Fruit fly (Drosophila melanogaster) whole organism, wandering third instar larva: Measurements from ENCODE around the gene CAH4.

ENCODE experiments used
- Abd-B ChIP-seq: fragments of >200 bp; optimal IDR thresholded peaks from 2 replicates; lab custom pipeline; 2017; ENCODE audit warnings: missing biosample characterization, missing genetic modification characterization
- CG32264 ChIP-seq: fragments of 200-800 bp; sonication (Bioruptor generic); optimal IDR thresholded peaks from 2 replicates; lab custom pipeline; 2016; ENCODE audit warnings: missing biosample characterization, missing genetic modification characterization
- CG9705 ChIP-seq: fragments of 200-800 bp; sonication (Bioruptor generic); optimal IDR thresholded peaks from 2 replicates; lab custom pipeline; 2018; ENCODE audit warnings: missing biosample characterization, mild to moderate bottlenecking, missing genetic modification characterization
- CrebA ChIP-seq: fragments of 200-800 bp; sonication (Bioruptor generic); optimal IDR thresholded peaks from 2 replicates; lab custom pipeline; 2016; ENCODE audit warnings: missing biosample characterization, mild to moderate bottlenecking, missing genetic modification characterization, borderline replicate concordance
- Dfd ChIP-seq: fragments of >200 bp; optimal IDR thresholded peaks from 2 replicates; lab custom pipeline; 2017; ENCODE audit warnings: missing biosample characterization, missing genetic modification characterization
- Dif ChIP-seq: fragments of 200-275, 200-300 bp; sonication (Bioruptor generic); optimal IDR thresholded peaks from 2 replicates; lab custom pipeline; 2018; ENCODE audit warnings: missing biosample characterization, missing genetic modification characterization; ENCODE audit not compliant: partially characterized antibody
- GATAd ChIP-seq: sonication (Bioruptor generic); optimal IDR thresholded peaks from 2 replicates; lab custom pipeline; 2016; ENCODE audit warnings: missing biosample characterization, missing genetic modification characterization
- HLH106 ChIP-seq: fragments of 200-800 bp; optimal IDR thresholded peaks from 3 replicates; lab custom pipeline; 2019; ENCODE audit warnings: missing biosample characterization, mild to moderate bottlenecking, missing genetic modification characterization, moderate library complexity
- Hnf4 ChIP-seq: fragments of 200-800 bp; sonication (Bioruptor generic); optimal IDR thresholded peaks from 2 replicates; lab custom pipeline; 2016; ENCODE audit warnings: missing biosample characterization, mild to moderate bottlenecking, missing genetic modification characterization
- Hr78 ChIP-seq: fragments of >200 bp; optimal IDR thresholded peaks from 2 replicates; lab custom pipeline; 2017; ENCODE audit warnings: missing biosample characterization, missing genetic modification characterization
- Hr83 ChIP-seq: fragments of 200-300 bp; sonication (Bioruptor generic); optimal IDR thresholded peaks from 2 replicates; lab custom pipeline; 2016; ENCODE audit warnings: missing biosample characterization, mild to moderate bottlenecking, missing genetic modification characterization, moderate library complexity; ENCODE audit not compliant: poor library complexity, severe bottlenecking
- Jra ChIP-seq: sonication (Bioruptor generic); optimal IDR thresholded peaks from 2 replicates; lab custom pipeline; 2016; ENCODE audit warnings: missing biosample characterization, missing genetic modification characterization
- Mio ChIP-seq: sonication (Bioruptor generic); optimal IDR thresholded peaks from 2 replicates; lab custom pipeline; 2016; ENCODE audit warnings: missing biosample characterization, missing genetic modification characterization
- Myc ChIP-seq: fragments of >200 bp; optimal IDR thresholded peaks from 2 replicates; lab custom pipeline; 2017
- N ChIP-seq: fragments of >200 bp; optimal IDR thresholded peaks from 2 replicates; lab custom pipeline; 2018; ENCODE audit warnings: missing biosample characterization, missing external identifiers, missing genetic modification characterization
- OdsH ChIP-seq: fragments of 200-800 bp; sonication (Bioruptor generic); optimal IDR thresholded peaks from 2 replicates; lab custom pipeline; 2016; ENCODE audit warnings: missing biosample characterization, mild to moderate bottlenecking, missing genetic modification characterization
- Rel ChIP-seq, 2 experiments: fragments of 200-800 bp; sonication (Bioruptor generic) in 1 of 2; optimal IDR thresholded peaks; 2 replicates in 1 of 2; 3 replicates in 1 of 2; lab custom pipeline; 2016 to 2019; ENCODE audit warnings: mild to moderate bottlenecking in 2 of 2, missing biosample characterization in 2 of 2, missing genetic modification characterization in 2 of 2, moderate library complexity in 1 of 2
- Sp1 ChIP-seq: fragments of 200-800 bp; sonication (Bioruptor generic); optimal IDR thresholded peaks from 3 replicates; lab custom pipeline; 2019; ENCODE audit warnings: missing biosample characterization, mild to moderate bottlenecking, missing genetic modification characterization, moderate library complexity
- Vsx2 ChIP-seq: fragments of 200-300, 225-300 bp; sonication (Bioruptor generic); optimal IDR thresholded peaks from 2 replicates; lab custom pipeline; 2018; ENCODE audit warnings: missing biosample characterization, missing genetic modification characterization; ENCODE audit not compliant: partially characterized antibody
- br ChIP-seq: fragments of 200-800 bp; sonication (Bioruptor generic); optimal IDR thresholded peaks from 2 replicates; lab custom pipeline; 2016; ENCODE audit warnings: missing biosample characterization, missing genetic modification characterization
- brk ChIP-seq: fragments of 200-800 bp; sonication (Bioruptor generic); optimal IDR thresholded peaks from 2 replicates; lab custom pipeline; 2016; ENCODE audit warnings: missing biosample characterization, mild to moderate bottlenecking, missing genetic modification characterization
- dl ChIP-seq, 2 experiments: fragments of 175-275, 200-275 bp in 1 of 2; fragments of 200-275 bp in 1 of 2; sonication (Bioruptor generic); optimal IDR thresholded peaks; lab custom pipeline; 2018; ENCODE audit warnings: mild to moderate bottlenecking in 2 of 2, missing biosample characterization in 2 of 2, missing genetic modification characterization in 2 of 2, moderate library complexity in 2 of 2; ENCODE audit not compliant: partially characterized antibody in 2 of 2, insufficient read depth in 1 of 2
- dmrt93B ChIP-seq: fragments of 200-800 bp; sonication (Bioruptor generic); optimal IDR thresholded peaks from 2 replicates; lab custom pipeline; 2018; ENCODE audit warnings: missing biosample characterization, mild to moderate bottlenecking, missing genetic modification characterization
- dsf ChIP-seq: sonication (Bioruptor generic); optimal IDR thresholded peaks from 2 replicates; lab custom pipeline; 2016; ENCODE audit warnings: missing biosample characterization, missing genetic modification characterization, borderline replicate concordance
- ey ChIP-seq: fragments of 200-800 bp; sonication (Bioruptor generic); optimal IDR thresholded peaks from 2 replicates; lab custom pipeline; 2016; ENCODE audit warnings: missing biosample characterization, missing genetic modification characterization
- foxo ChIP-seq, 2 experiments: fragments of 200-800 bp; sonication (Bioruptor generic); optimal IDR thresholded peaks; 2 replicates in 1 of 2; 3 replicates in 1 of 2; lab custom pipeline; 2016 to 2017; ENCODE audit warnings: missing biosample characterization in 2 of 2, missing genetic modification characterization in 2 of 2
- fru ChIP-seq: fragments of 200-800 bp; sonication (Bioruptor generic); optimal IDR thresholded peaks from 3 replicates; lab custom pipeline; 2016; ENCODE audit warnings: missing biosample characterization, mild to moderate bottlenecking, missing genetic modification characterization
- h ChIP-seq: fragments of 200-800 bp; sonication (Bioruptor generic); optimal IDR thresholded peaks from 3 replicates; lab custom pipeline; 2016; ENCODE audit warnings: missing biosample characterization, mild to moderate bottlenecking, missing genetic modification characterization
- jim ChIP-seq: fragments of 175-275, 200-325 bp; sonication (Bioruptor generic); optimal IDR thresholded peaks from 2 replicates; lab custom pipeline; 2016; ENCODE audit warnings: missing biosample characterization, mild to moderate bottlenecking, missing genetic modification characterization
- lola ChIP-seq: fragments of >200 bp; optimal IDR thresholded peaks from 2 replicates; lab custom pipeline; 2017; ENCODE audit warnings: missing biosample characterization, missing genetic modification characterization
- pan ChIP-seq: fragments of >200 bp; optimal IDR thresholded peaks from 2 replicates; lab custom pipeline; 2017
- psq ChIP-seq: fragments of 200-800 bp; sonication (Bioruptor generic); optimal IDR thresholded peaks from 3 replicates; lab custom pipeline; 2017; ENCODE audit warnings: missing biosample characterization, mild to moderate bottlenecking, missing genetic modification characterization, moderate library complexity
- rgr ChIP-seq: fragments of 200-800 bp; sonication (Bioruptor generic); optimal IDR thresholded peaks from 3 replicates; lab custom pipeline; 2016; ENCODE audit warnings: missing biosample characterization, mild to moderate bottlenecking, missing genetic modification characterization
- sage ChIP-seq: fragments of 200-800 bp; sonication (Bioruptor generic); optimal IDR thresholded peaks from 2 replicates; lab custom pipeline; 2016; ENCODE audit warnings: missing biosample characterization, mild to moderate bottlenecking, missing genetic modification characterization
- sv ChIP-seq: fragments of 200-800 bp; sonication (Bioruptor generic); optimal IDR thresholded peaks from 3 replicates; lab custom pipeline; 2016; ENCODE audit warnings: missing biosample characterization, missing genetic modification characterization
- tai ChIP-seq: sonication (Bioruptor generic); optimal IDR thresholded peaks from 2 replicates; lab custom pipeline; 2016; ENCODE audit warnings: missing biosample characterization, missing genetic modification characterization
- usp ChIP-seq: fragments of >200 bp; optimal IDR thresholded peaks from 2 replicates; lab custom pipeline; 2017; ENCODE audit warnings: missing biosample characterization, missing genetic modification characterization
- woc ChIP-seq: sonication (Bioruptor generic); optimal IDR thresholded peaks from 2 replicates; lab custom pipeline; 2016; ENCODE audit warnings: missing biosample characterization, mild to moderate bottlenecking, missing genetic modification characterization

CAH4 gene

DNA sequence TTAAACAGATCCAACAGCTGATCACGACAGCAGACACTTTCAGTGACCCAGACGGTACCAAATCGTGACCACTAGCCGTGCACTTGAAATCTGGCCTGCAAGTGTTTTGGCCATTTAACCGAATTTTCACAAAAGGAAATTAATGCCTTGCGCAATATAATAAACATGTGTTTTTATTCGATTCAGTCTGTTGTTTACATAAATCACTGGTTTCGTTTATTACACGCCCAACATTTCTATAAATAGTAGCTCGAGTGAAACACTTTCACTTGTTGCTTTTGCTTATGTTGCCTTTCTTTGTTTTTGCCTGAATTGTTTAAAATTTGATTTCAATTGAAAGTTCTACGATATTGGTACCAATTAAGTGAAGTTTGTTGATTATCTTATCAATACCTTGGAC is 45.0 kb downstream of the CAH4 start:
- TF ChIP-seq br (GFP tag; lab: Kevin White, UChicago), result no peak
- no peak for TF ChIP-seq foxo (GFP tag; optimal IDR thresholded peaks at IDR 0.05; lab: Kevin White, UChicago)
- TF ChIP-seq, all 38 proteins: peak for 0

DNA sequence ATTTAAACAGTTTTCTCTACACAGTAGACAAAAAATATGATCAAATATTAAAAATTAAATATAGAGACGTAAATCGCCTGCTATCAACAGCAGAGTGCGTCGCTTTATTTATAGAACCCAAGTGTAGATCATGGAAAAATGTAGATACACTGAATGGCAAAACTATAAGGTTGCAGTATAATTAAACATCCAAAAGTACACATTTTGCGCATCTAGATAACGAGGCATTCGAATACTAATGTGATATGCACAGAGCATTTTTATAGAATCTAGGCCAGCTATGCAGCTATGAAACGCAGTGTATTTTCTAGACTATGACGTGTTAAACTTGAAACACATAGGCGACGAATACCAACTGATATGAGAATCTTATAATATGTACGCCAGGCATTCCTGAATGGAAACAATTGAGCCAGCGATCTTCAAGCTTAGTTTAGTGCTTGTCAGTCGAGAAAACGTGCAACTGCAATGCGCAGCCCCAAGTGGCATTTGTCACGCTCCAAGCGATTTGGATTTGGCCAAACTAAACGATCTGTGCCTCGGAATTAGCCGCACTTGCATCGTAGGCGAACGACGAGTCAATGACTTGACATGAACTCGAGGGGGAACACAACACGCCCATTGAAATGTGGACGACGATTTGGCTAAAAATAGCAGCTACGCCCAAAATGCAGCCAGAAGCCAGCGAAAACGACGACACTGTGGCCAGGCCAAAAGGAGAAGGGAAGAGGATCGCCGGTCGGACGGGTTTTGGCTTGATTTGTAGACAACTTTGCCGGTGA is 46.3 kb downstream of the CAH4 start:
- TF ChIP-seq woc (GFP tag; lab: Kevin White, UChicago) (peak; percentile 73), tai (GFP tag; lab: Kevin White, UChicago) (peak; percentile 91), Hr78 (GFP tag; lab: Kevin White, UChicago) (no peak), N (no peak), GATAd (GFP tag; lab: Kevin White, UChicago) (peak; percentile 78), sage (GFP tag; lab: Kevin White, UChicago) (peak; percentile 58), Hnf4 (peak; percentile 94), sv (GFP tag; lab: Kevin White, UChicago) (peak; percentile 88), Abd-B (no peak), dl (GFP tag; optimal IDR thresholded peaks at IDR 0.05; lab: Kevin White, UChicago; ENCODE audit: insufficient read depth in 1 of 2, partially characterized antibody in 2 of 2) (no peak), Jra (GFP tag; lab: Kevin White, UChicago) (peak; percentile 92), h (GFP tag; lab: Kevin White, UChicago) (peak; percentile 97), lola (GFP tag; lab: Kevin White, UChicago) (no peak), Myc (lab: Kevin White, UChicago) (no peak), HLH106 (tag; lab: Kevin White, UChicago) (peak; percentile 91), foxo (GFP tag; optimal IDR thresholded peaks at IDR 0.05; lab: Kevin White, UChicago) (peak; percentile 87 to 95), OdsH (peak; percentile 94), pan (lab: Kevin White, UChicago) (no peak), brk (GFP tag; lab: Kevin White, UChicago) (peak; percentile 74), ey (GFP tag; lab: Kevin White, UChicago) (peak; percentile 96), jim (no peak), fru (GFP tag; lab: Kevin White, UChicago) (peak; percentile 95), Rel (GFP tag; optimal IDR thresholded peaks at IDR 0.05; lab: Kevin White, UChicago) (peak; percentile 4), Rel (tag; optimal IDR thresholded peaks at IDR 0.05; lab: Kevin White, UChicago) (peak; percentile 65), Vsx2 (GFP tag; lab: Kevin White, UChicago) (no peak), Sp1 (peak; percentile 89), usp (no peak), CG32264 (GFP tag; lab: Kevin White, UChicago) (peak; percentile 83), Hr83 (peak; percentile 58), psq (peak; percentile 85), Dfd (GFP tag; lab: Kevin White, UChicago) (no peak), rgr (GFP tag; lab: Kevin White, UChicago) (peak; percentile 96), dmrt93B (GFP tag; lab: Kevin White, UChicago) (peak; percentile 81), Dif (GFP tag; lab: Kevin White, UChicago) (no peak), CrebA (GFP tag; lab: Kevin White, UChicago) (no peak), CG9705 (GFP tag; lab: Kevin White, UChicago) (peak; percentile 41), Mio (GFP tag; lab: Kevin White, UChicago) (peak; percentile 66), br (GFP tag; lab: Kevin White, UChicago) (peak; percentile 94), dsf (GFP tag; lab: Kevin White, UChicago) (peak; percentile 61)
